Fruit fly (Drosophila melanogaster) Kc167 (cell line): ENCODE measurements around the gene CG33290.

Source experiments
- Myc ChIP-seq: fragments of >200 bp; optimal IDR thresholded peaks from 2 replicates; lab custom pipeline; 2017; ENCODE audit warnings: missing external identifiers
- Sin3A ChIP-seq: fragments of >200 bp; optimal IDR thresholded peaks from 2 replicates; lab custom pipeline; 2018; ENCODE audit warnings: missing external identifiers
- h ChIP-seq: fragments of >200 bp; optimal IDR thresholded peaks from 3 replicates; lab custom pipeline; 2018; ENCODE audit warnings: missing external identifiers
- insv ChIP-seq: fragments of >200 bp; optimal IDR thresholded peaks from 3 replicates; lab custom pipeline; 2018; ENCODE audit warnings: missing external identifiers
- psq ChIP-seq: fragments of >200 bp; optimal IDR thresholded peaks from 2 replicates; lab custom pipeline; 2017; ENCODE audit warnings: missing external identifiers
- ttk ChIP-seq: sonication (Bioruptor generic); optimal IDR thresholded peaks from 2 replicates; lab custom pipeline; 2017; ENCODE audit warnings: missing external identifiers

CG33290 gene

dm6 chr3L:21591247-21591646 lies 49.1 kb downstream of the CG33290 start:
- TF ChIP-seq Myc (no peak), Sin3A (lab: Kevin White, UChicago) (no peak), insv (lab: Kevin White, UChicago) (no peak), psq (lab: Kevin White, UChicago) (no peak), h (lab: Kevin White, UChicago) (no peak), ttk (no peak)
